Fruit fly (Drosophila melanogaster): ENCODE results near the gene S-Lap1.

The S-Lap1 gene

DNA sequence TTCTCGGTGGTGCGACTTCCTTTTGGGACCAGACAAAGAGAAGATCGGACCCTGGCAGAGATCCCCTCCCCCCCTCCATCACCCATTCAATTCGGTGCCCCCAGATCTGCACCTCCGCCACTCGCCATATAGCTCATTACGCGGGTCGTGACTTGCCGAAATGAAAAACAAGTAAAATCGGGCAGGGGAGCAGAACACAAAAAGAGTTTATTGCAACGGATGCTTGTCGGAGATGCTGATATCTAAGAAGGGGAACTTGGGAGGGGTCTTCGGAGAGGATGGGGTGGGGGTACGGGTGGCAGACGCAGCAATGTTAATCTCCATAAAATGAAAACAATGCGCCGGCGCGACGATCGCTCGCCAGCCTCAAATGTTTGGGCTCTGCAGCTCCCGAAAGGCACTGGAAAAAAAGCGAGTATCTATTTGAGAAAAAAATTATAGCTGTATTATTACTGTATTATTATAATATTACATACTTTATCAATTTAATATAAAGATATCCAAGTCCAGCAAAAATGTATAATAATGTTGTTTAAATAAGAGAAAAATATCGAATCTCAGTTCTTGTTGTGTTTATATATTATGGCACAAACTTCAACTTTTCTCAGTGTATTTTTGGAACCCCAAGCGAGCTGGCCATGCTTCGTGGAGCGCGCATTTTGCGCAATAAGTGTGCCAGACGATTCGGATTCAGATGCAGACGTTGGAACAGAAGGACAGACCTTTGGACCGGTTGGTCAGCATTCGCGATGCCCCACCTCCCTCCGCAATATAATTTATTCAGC is 51.0 kb downstream of the S-Lap1 start (continued):
- TF ChIP-seq Asciz (GFP tag; optimal IDR thresholded peaks at IDR 0.05), result peak; percentile 2
- no peak for TF ChIP-seq sqz (GFP tag; optimal IDR thresholded peaks at IDR 0.05)
- peak; percentile 49 for TF ChIP-seq az2 (GFP tag; optimal IDR thresholded peaks at IDR 0.05)
- TF ChIP-seq CG8388 (GFP tag; optimal IDR thresholded peaks at IDR 0.05), result peak; percentile 40
- TF ChIP-seq Jarid2 (GFP tag; optimal IDR thresholded peaks at IDR 0.05), result no peak
- TF ChIP-seq inv (GFP tag; IDR thresholded peaks at IDR 0.05; ENCODE audit: partially characterized antibody), result no peak
- TF ChIP-seq CG42726 (GFP tag; IDR thresholded peaks at IDR 0.05; ENCODE audit: partially characterized antibody), result no peak
- peak; percentile 80 for TF ChIP-seq CG2712 (tag; optimal IDR thresholded peaks at IDR 0.05)
- TF ChIP-seq yki (optimal IDR thresholded peaks at IDR 0.05), result no peak
- no peak for TF ChIP-seq CHES-1-like (GFP tag; optimal IDR thresholded peaks at IDR 0.05)
- TF ChIP-seq Mrtf (GFP tag; IDR thresholded peaks at IDR 0.05), result no peak
- no peak for TF ChIP-seq CG17328 (GFP tag; IDR thresholded peaks at IDR 0.05)
- no peak for TF ChIP-seq Bdp1 (GFP tag; optimal IDR thresholded peaks at IDR 0.05)
- peak; percentile 22 for TF ChIP-seq oc (tag; optimal IDR thresholded peaks at IDR 0.05)
- no peak for TF ChIP-seq Taf1 (GFP tag; IDR thresholded peaks at IDR 0.05)
- TF ChIP-seq corto (GFP tag; optimal IDR thresholded peaks at IDR 0.05), result peak; percentile 85
- no peak for TF ChIP-seq Xbp1 (GFP tag; optimal IDR thresholded peaks at IDR 0.05)
- TF ChIP-seq CG15696 (tag; optimal IDR thresholded peaks at IDR 0.05), result peak; percentile 38
- no peak for TF ChIP-seq Sry-δ (GFP tag; optimal IDR thresholded peaks at IDR 0.05)
- TF ChIP-seq Sin3A (optimal IDR thresholded peaks at IDR 0.05), result no peak
- TF ChIP-seq zf30C (GFP tag; optimal IDR thresholded peaks at IDR 0.05), result peak; percentile 12
- no peak for TF ChIP-seq Mes4 (GFP tag; optimal IDR thresholded peaks at IDR 0.05)
- peak; percentile 41 for TF ChIP-seq grau (tag; optimal IDR thresholded peaks at IDR 0.05)
- TF ChIP-seq otp (GFP tag; IDR thresholded peaks at IDR 0.05), result no peak
- TF ChIP-seq CG31224 (GFP tag; IDR thresholded peaks at IDR 0.05), result no peak
- TF ChIP-seq Vsx1 (GFP tag; optimal IDR thresholded peaks at IDR 0.05), result no peak
- no peak for TF ChIP-seq fu2 (GFP tag; optimal IDR thresholded peaks at IDR 0.05)
- TF ChIP-seq CG31365 (tag; optimal IDR thresholded peaks at IDR 0.05), result no peak
- no peak for TF ChIP-seq Hand (GFP tag; optimal IDR thresholded peaks at IDR 0.05)
- TF ChIP-seq en (GFP tag; optimal IDR thresholded peaks at IDR 0.05), result no peak
- TF ChIP-seq CG4282 (GFP tag; optimal IDR thresholded peaks at IDR 0.05), result no peak
- TF ChIP-seq hb (GFP tag; IDR thresholded peaks at IDR 0.05; ENCODE audit: partially characterized antibody), result no peak
- TF ChIP-seq vfl (GFP tag; optimal IDR thresholded peaks at IDR 0.05), result no peak
- TF ChIP-seq Six4 (GFP tag; optimal IDR thresholded peaks at IDR 0.05), result no peak
- TF ChIP-seq CG33557 (GFP tag; optimal IDR thresholded peaks at IDR 0.05), result peak; percentile 51
- TF ChIP-seq CG13296 (GFP tag; optimal IDR thresholded peaks at IDR 0.05), result no peak
- no peak for TF ChIP-seq CG10654 (GFP tag; optimal IDR thresholded peaks at IDR 0.05)
- TF ChIP-seq TFAM (GFP tag; optimal IDR thresholded peaks at IDR 0.05), result no peak
- peak; percentile 21 for TF ChIP-seq CG7556 (GFP tag; optimal IDR thresholded peaks at IDR 0.05)
- no peak for TF ChIP-seq wek (GFP tag; optimal IDR thresholded peaks at IDR 0.05)
- TF ChIP-seq pfk (GFP tag; optimal IDR thresholded peaks at IDR 0.05), result no peak
- no peak for TF ChIP-seq CG8765 (GFP tag; IDR thresholded peaks at IDR 0.05)
- no peak for TF ChIP-seq ac (GFP tag; optimal IDR thresholded peaks at IDR 0.05)
- TF ChIP-seq Ets65A (GFP tag), result peak; percentile 16
- peak; percentile 1 for TF ChIP-seq CG17385 (GFP tag; optimal IDR thresholded peaks at IDR 0.05)
- TF ChIP-seq unc-4 (GFP tag; IDR thresholded peaks at IDR 0.05; ENCODE audit: partially characterized antibody), result no peak
- TF ChIP-seq CG8281 (tag; optimal IDR thresholded peaks at IDR 0.05), result no peak
- no peak for TF ChIP-seq Dref (GFP tag; IDR thresholded peaks at IDR 0.05)
- no peak for TF ChIP-seq dysf (GFP tag; IDR thresholded peaks at IDR 0.05)
- TF ChIP-seq Lim3 (GFP tag; IDR thresholded peaks at IDR 0.05), result no peak
- TF ChIP-seq pb (GFP tag; optimal IDR thresholded peaks at IDR 0.05), result no peak

Measured in whole organism, embryonic.